Worm (Caenorhabditis elegans) whole organism, L1 larva: ENCODE results near the gene pha-4.

Source experiments
- irx-1 ChIP-seq: sonication (generic microtip); optimal IDR thresholded peaks from 2 replicates; lab custom pipeline; 2016; ENCODE audit warnings: missing genetic modification characterization, missing compliant biosample characterization
- mdl-1 ChIP-seq, 2 experiments: fragments of 150-350 bp; optimal IDR thresholded peaks; 2 replicates each; lab custom pipeline; 2014 to 2017; ENCODE audit warnings: missing biosample characterization in 2 of 2, missing genetic modification characterization in 2 of 2, inconsistent platforms in 1 of 2

DNA sequence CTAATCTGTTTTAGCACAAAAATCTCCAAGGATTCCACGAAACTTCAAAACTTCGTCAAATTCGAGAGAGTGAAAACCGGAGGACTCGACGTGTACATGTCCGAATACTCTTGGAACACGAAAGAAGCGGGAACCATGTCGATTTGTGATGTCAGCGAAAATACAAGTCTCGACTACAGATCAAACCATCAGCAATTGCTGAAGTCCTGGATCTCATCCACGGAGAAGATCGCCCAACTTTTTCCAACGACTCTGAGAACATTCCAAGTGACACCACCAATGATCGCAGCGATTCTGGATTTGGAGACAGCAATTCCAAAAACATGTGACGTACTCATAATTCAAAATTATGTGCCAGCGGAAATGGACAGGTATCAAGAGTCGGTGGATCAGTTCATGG, 30.4 kb upstream of the pha-4 start:
- TF ChIP-seq irx-1 (no peak), mdl-1 (tag; optimal IDR thresholded peaks at IDR 0.05; lab: Kevin White, UChicago) (no peak)
